Worm (Caenorhabditis elegans) whole organism, young adult: ENCODE measurements around the gene abf-6.

ENCODE experiments used
- C06A6.2 ChIP-seq: fragments of 200-800 bp; sonication (Bioruptor generic); conservative IDR thresholded peaks from 2 replicates; pipeline ENCODE4 v1.3.6; 2022; ENCODE audit warnings: missing genetic modification characterization, missing compliant biosample characterization
- F10E7.11 ChIP-seq: sonication (generic microtip); optimal IDR thresholded peaks from 2 replicates; lab custom pipeline; 2017; ENCODE audit warnings: mild to moderate bottlenecking, missing genetic modification characterization, moderate library complexity, missing compliant biosample characterization
- F23B12.7 ChIP-seq: sonication (generic microtip); optimal IDR thresholded peaks from 2 replicates; lab custom pipeline; 2017; ENCODE audit warnings: missing genetic modification characterization, mild to moderate bottlenecking, missing compliant biosample characterization, antibody characterized with exemption, moderate library complexity; ENCODE audit not compliant: insufficient read depth
- F39B2.1 ChIP-seq: fragments of 200-800 bp; sonication (Bioruptor generic); IDR thresholded peaks from 2 replicates; pipeline ENCODE4 v1.3.6; 2022; ENCODE audit warnings: missing genetic modification reagents, missing genetic modification characterization, missing compliant biosample characterization
- F55B11.4 ChIP-seq: sonication (generic microtip); optimal IDR thresholded peaks from 2 replicates; lab custom pipeline; 2016; ENCODE audit warnings: missing compliant biosample characterization, missing genetic modification characterization, borderline replicate concordance; ENCODE audit not compliant: insufficient read depth
- K12H6.12 ChIP-seq: fragments of 200-800 bp; sonication (Bioruptor generic); optimal IDR thresholded peaks from 2 replicates; lab custom pipeline; 2018; ENCODE audit warnings: mild to moderate bottlenecking, missing genetic modification characterization, missing compliant biosample characterization
- akir-1 ChIP-seq: fragments of 200-800 bp; sonication (Bioruptor generic); optimal IDR thresholded peaks from 2 replicates; lab custom pipeline; 2018; ENCODE audit warnings: mild to moderate bottlenecking, missing genetic modification characterization, moderate library complexity, missing compliant biosample characterization
- ama-1 ChIP-seq, 3 experiments: fragments of 150-350 bp in 1 of 3; sonication (generic microtip) in 2 of 3; optimal IDR thresholded peaks; 2 replicates each; lab custom pipeline; 2014 to 2018; ENCODE audit warnings: missing biosample characterization in 2 of 3, missing genetic modification characterization in 2 of 3, missing genetic modification reagents in 2 of 3
- aptf-3 ChIP-seq: fragments of 200-800 bp; sonication (Bioruptor generic); IDR thresholded peaks from 2 replicates; pipeline ENCODE4 v1.3.6; 2022; ENCODE audit warnings: missing genetic modification characterization, missing compliant biosample characterization
- bed-2 ChIP-seq: fragments of 200-800 bp; sonication (Bioruptor generic); IDR thresholded peaks from 2 replicates; pipeline ENCODE4 v1.3.6; 2022; ENCODE audit warnings: missing genetic modification reagents, missing genetic modification characterization, missing compliant biosample characterization
- cebp-1 ChIP-seq, 2 experiments: fragments of 200-800 bp in 1 of 2; sonication (Bioruptor generic) in 1 of 2; sonication (generic microtip) in 1 of 2; IDR thresholded peaks in 1 of 2; optimal IDR thresholded peaks in 1 of 2; 2 replicates each; pipeline versions ENCODE4 v1.3.6 to Lab custom; 2017 to 2022; ENCODE audit warnings: missing compliant biosample characterization in 2 of 2, missing genetic modification characterization in 2 of 2, mild to moderate bottlenecking in 1 of 2, missing genetic modification reagents in 1 of 2, moderate library complexity in 1 of 2
- ceh-100 ChIP-seq: fragments of 200-800 bp; sonication (Bioruptor generic); IDR thresholded peaks from 2 replicates; pipeline ENCODE4 v1.3.6; 2022; ENCODE audit warnings: missing genetic modification reagents, missing genetic modification characterization, missing compliant biosample characterization
- ceh-27 ChIP-seq: fragments of 200-800 bp; sonication (Bioruptor generic); optimal IDR thresholded peaks from 2 replicates; lab custom pipeline; 2018; ENCODE audit warnings: mild to moderate bottlenecking, missing genetic modification characterization, moderate library complexity, missing compliant biosample characterization
- ceh-58 ChIP-seq: fragments of 200-800 bp; sonication (Bioruptor generic); IDR thresholded peaks from 2 replicates; pipeline ENCODE4 v1.3.6; 2022; ENCODE audit warnings: missing genetic modification characterization, missing compliant biosample characterization
- chd-7 ChIP-seq: sonication (generic microtip); optimal IDR thresholded peaks from 2 replicates; lab custom pipeline; 2016; ENCODE audit warnings: mild to moderate bottlenecking, missing genetic modification characterization, moderate library complexity, missing compliant biosample characterization
- dpff-1 ChIP-seq: sonication (generic microtip); optimal IDR thresholded peaks from 2 replicates; lab custom pipeline; 2017; ENCODE audit warnings: mild to moderate bottlenecking, missing genetic modification characterization, missing compliant biosample characterization
- dpl-1 ChIP-seq: fragments of 150-350 bp; optimal IDR thresholded peaks from 2 replicates; lab custom pipeline; 2014; ENCODE audit warnings: missing biosample characterization, missing genetic modification reagents, missing genetic modification characterization
- egl-18 ChIP-seq: fragments of 200-800 bp; sonication (Bioruptor generic); IDR thresholded peaks from 2 replicates; pipeline ENCODE4 v1.3.6; 2022; ENCODE audit warnings: missing genetic modification reagents, missing genetic modification characterization, missing compliant biosample characterization
- egl-44 ChIP-seq: fragments of 200-800 bp; sonication (Bioruptor generic); IDR thresholded peaks from 2 replicates; pipeline ENCODE4 v1.3.6; 2022; ENCODE audit warnings: missing genetic modification reagents, missing genetic modification characterization, missing compliant biosample characterization
- ekl-4 ChIP-seq: fragments of 200-800 bp; sonication (Bioruptor generic); IDR thresholded peaks from 2 replicates; pipeline ENCODE4 v1.3.6; 2022; ENCODE audit warnings: missing genetic modification reagents, missing genetic modification characterization, missing compliant biosample characterization
- him-1 ChIP-seq: sonication (generic microtip); optimal IDR thresholded peaks from 2 replicates; lab custom pipeline; 2016; ENCODE audit warnings: missing genotype, missing genetic modification reagents, missing genetic modification characterization, missing compliant biosample characterization
- hmg-1.2 ChIP-seq: fragments of 200-800 bp; sonication (Bioruptor generic); IDR thresholded peaks from 2 replicates; pipeline ENCODE4 v1.3.6; 2022; ENCODE audit warnings: missing genetic modification reagents, missing genetic modification characterization, missing compliant biosample characterization
- hmg-20 ChIP-seq: fragments of 200-800 bp; sonication (Bioruptor generic); IDR thresholded peaks from 2 replicates; pipeline ENCODE4 v1.3.6; 2022; ENCODE audit warnings: missing genetic modification reagents, missing genetic modification characterization, missing compliant biosample characterization
- lag-1 ChIP-seq: fragments of 200-800 bp; sonication (Bioruptor generic); IDR thresholded peaks from 2 replicates; pipeline ENCODE4 v1.3.6; 2022; ENCODE audit warnings: missing genetic modification reagents, missing genetic modification characterization, missing compliant biosample characterization
- lsl-1 ChIP-seq: fragments of 200-800 bp; sonication (Bioruptor generic); optimal IDR thresholded peaks from 2 replicates; lab custom pipeline; 2018; ENCODE audit warnings: mild to moderate bottlenecking, missing genetic modification characterization, moderate library complexity, missing compliant biosample characterization
- madf-6 ChIP-seq: fragments of 200-800 bp; sonication (Bioruptor generic); IDR thresholded peaks from 2 replicates; pipeline ENCODE4 v1.3.6; 2022; ENCODE audit warnings: missing genetic modification reagents, missing genetic modification characterization, missing compliant biosample characterization
- nhr-179 ChIP-seq: sonication (generic microtip); optimal IDR thresholded peaks from 2 replicates; lab custom pipeline; 2016; ENCODE audit warnings: mild to moderate bottlenecking, missing genetic modification characterization, missing compliant biosample characterization
- nhr-80 ChIP-seq: sonication (generic microtip); optimal IDR thresholded peaks from 2 replicates; lab custom pipeline; 2016; ENCODE audit warnings: missing genetic modification characterization, missing compliant biosample characterization
- nhr-90 ChIP-seq: sonication (generic microtip); optimal IDR thresholded peaks from 2 replicates; lab custom pipeline; 2016; ENCODE audit warnings: missing genotype, mild to moderate bottlenecking, missing genetic modification characterization, missing compliant biosample characterization
- pbrm-1 ChIP-seq: fragments of 200-800 bp; sonication (Bioruptor generic); IDR thresholded peaks from 2 replicates; pipeline ENCODE4 v1.3.6; 2022; ENCODE audit warnings: missing genetic modification reagents, missing genetic modification characterization, missing compliant biosample characterization
- snpc-3.4 ChIP-seq: sonication (generic microtip); optimal IDR thresholded peaks from 2 replicates; lab custom pipeline; 2017; ENCODE audit warnings: missing genetic modification characterization, mild to moderate bottlenecking, missing compliant biosample characterization, antibody characterized with exemption, moderate library complexity, missing genotype, missing genetic modification reagents
- tbp1 ChIP-seq: fragments of 200-800 bp; sonication (Bioruptor generic); optimal IDR thresholded peaks from 2 replicates; lab custom pipeline; 2018; ENCODE audit warnings: mild to moderate bottlenecking, missing genetic modification characterization, missing compliant biosample characterization
- zim-3 ChIP-seq: sonication (generic microtip); optimal IDR thresholded peaks from 2 replicates; lab custom pipeline; 2017; ENCODE audit warnings: mild to moderate bottlenecking, missing genetic modification characterization, moderate library complexity, missing compliant biosample characterization
- ztf-26 ChIP-seq: sonication (generic microtip); optimal IDR thresholded peaks from 2 replicates; lab custom pipeline; 2017; ENCODE audit warnings: missing genetic modification characterization, missing compliant biosample characterization

The abf-6 gene

DNA sequence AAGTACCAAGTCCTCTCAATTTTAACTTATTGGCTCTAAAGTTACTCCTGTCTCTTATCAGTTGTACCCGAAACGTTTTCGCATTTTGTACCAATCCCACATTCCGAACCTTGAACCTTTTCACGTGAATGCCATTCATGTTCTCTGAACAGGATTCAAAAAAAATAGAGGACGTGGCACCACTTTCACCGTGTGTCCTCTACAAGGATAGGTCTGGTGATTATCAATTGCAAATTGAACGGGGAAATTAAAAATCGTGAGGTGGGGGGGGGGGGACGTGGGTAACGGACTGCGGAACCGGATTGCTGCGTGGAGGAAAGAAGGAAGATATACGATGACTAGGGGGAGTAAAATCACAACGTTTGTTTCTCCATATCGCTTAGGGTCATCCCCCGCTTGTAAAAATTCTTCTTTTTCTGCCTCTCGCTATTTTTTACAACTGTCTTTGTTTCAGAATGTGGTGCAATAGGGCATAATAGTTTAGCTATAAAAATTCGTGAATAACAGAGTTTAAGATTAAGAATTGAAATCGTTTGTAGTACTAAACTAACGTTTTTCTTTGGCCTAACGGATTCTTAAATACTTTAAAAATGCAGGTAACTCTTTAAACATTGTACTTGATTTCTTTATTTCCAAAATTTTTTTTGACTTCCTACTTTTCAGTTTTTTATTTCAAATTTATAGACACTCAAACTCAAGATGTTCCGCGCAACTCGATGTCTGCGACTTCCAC is 12.0 kb upstream of the abf-6 start, which contains the start of gene alh-13:
Gene alh-13, plus strand, starts transcription at position 683 of the 733 bp plus-strand sequence.
- TF ChIP-seq ekl-4 (GFP tag; lab: Robert Waterston, UW) (no peak), F55B11.4 (no peak), madf-6 (GFP tag; lab: Robert Waterston, UW) (no peak), ceh-100 (no peak), nhr-90 (no peak), hmg-20 (GFP tag; lab: Robert Waterston, UW) (no peak), lag-1 (GFP tag; lab: Robert Waterston, UW) (no peak), akir-1 (no peak), ama-1 (optimal IDR thresholded peaks at IDR 0.05; lab: Kevin White, UChicago) (no peak), ama-1 (GFP tag; optimal IDR thresholded peaks at IDR 0.05; lab: Kevin White, UChicago) (no peak), nhr-80 (no peak), F39B2.1 (no peak), zim-3 (tag; lab: Kevin White, UChicago) (no peak), aptf-3 (GFP tag; lab: Robert Waterston, UW) (no peak), lsl-1 (no peak), egl-44 (GFP tag; lab: Robert Waterston, UW) (no peak), dpff-1 (no peak), F23B12.7 (tag; lab: Kevin White, UChicago) (no peak), C06A6.2 (GFP tag; lab: Robert Waterston, UW) (no peak), pbrm-1 (GFP tag; lab: Robert Waterston, UW) (no peak), F10E7.11 (tag; lab: Kevin White, UChicago) (no peak)

DNA sequence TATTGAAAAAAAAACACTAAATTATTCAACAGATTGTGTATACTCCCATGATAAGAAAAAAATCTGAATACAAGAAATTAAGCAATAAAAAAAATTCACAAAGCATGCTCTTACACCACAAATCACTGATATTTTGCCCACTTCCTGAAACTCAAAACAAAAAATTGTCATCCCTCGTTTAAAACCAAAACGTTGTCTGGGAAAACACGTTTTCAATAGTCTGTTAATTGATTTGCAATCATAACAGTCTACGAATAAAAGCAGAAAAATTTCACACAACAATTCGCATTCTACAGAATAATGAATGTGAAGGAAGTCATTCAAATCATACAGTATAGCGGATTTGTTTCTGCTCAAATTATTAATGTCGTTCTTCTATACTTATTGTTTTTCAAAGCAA is 6.3 kb upstream of the abf-6 start, which contains the start of gene str-124:
Gene str-124, plus strand, starts transcription at position 301 of the 400 bp plus-strand sequence.
- TF ChIP-seq tbp1 (GFP tag; lab: Kevin White, UChicago) (no peak), hmg-1.2 (GFP tag; lab: Robert Waterston, UW) (no peak), egl-18 (no peak)
- TF ChIP-seq, all 124 proteins: peak for 0

DNA sequence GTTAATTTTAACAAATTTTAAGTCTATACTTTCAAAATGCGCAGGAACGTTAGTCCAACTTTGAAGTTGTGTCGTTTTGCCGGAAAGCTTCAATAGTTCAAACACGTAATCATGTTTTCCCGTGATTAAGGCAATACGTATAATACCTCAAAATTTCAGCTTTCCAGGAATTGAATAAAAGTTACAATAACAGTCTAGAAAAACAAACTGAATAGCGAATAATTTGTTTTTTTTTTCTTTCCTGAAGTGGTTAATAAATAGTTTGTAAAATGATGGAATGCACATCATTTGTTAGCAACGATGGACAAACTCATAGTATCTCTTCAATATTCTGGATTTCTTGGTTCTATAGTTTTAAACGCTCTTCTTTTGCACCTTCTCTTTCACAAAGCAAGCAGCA is 3.9 kb upstream of the abf-6 start, which contains the start of gene str-123:
Gene str-123, plus strand, starts transcription at position 301 of the 400 bp plus-strand sequence.
- no peak for TF ChIP-seq ztf-26
- TF ChIP-seq chd-7 (tag; lab: Kevin White, UChicago) = no peak
- TF ChIP-seq K12H6.12 (tag; lab: Kevin White, UChicago) = no peak
- TF ChIP-seq bed-2 (GFP tag; lab: Robert Waterston, UW) = no peak
- TF ChIP-seq dpff-1 = no peak
- TF ChIP-seq lsl-1 = no peak
- TF ChIP-seq cebp-1 (GFP tag; IDR thresholded peaks at IDR 0.05; lab: Robert Waterston, UW) = no peak
- no peak for TF ChIP-seq cebp-1 (tag; optimal IDR thresholded peaks at IDR 0.05; lab: Kevin White, UChicago)
- TF ChIP-seq ceh-58 (GFP tag; lab: Robert Waterston, UW) = no peak
- TF ChIP-seq nhr-179 (tag; lab: Kevin White, UChicago) = no peak
- no peak for TF ChIP-seq ceh-27 (GFP tag; lab: Kevin White, UChicago)
- no peak for TF ChIP-seq him-1
- no peak for TF ChIP-seq F10E7.11 (tag; lab: Kevin White, UChicago)
- no peak for TF ChIP-seq snpc-3.4 (tag; lab: Kevin White, UChicago)
- TF ChIP-seq dpl-1 (GFP tag; lab: Kevin White, UChicago) = no peak
- TF ChIP-seq, all 124 proteins: peak for 0
